Worm (Caenorhabditis elegans) whole organism, midembryonic: Measurements from ENCODE around the gene xtr-1.

Experiments
- cog-1 ChIP-seq: sonication (generic microtip); optimal IDR thresholded peaks from 2 replicates; lab custom pipeline; 2016; ENCODE audit warnings: missing genetic modification characterization, missing compliant biosample characterization
- flt-1 ChIP-seq: fragments of 200-800 bp; sonication (Bioruptor generic); IDR thresholded peaks from 2 replicates; pipeline ENCODE4 v1.3.6; 2022; ENCODE audit warnings: missing genetic modification characterization, missing compliant biosample characterization
- klf-2 ChIP-seq: fragments of 200-800 bp; sonication (Bioruptor generic); conservative IDR thresholded peaks from 2 replicates; pipeline ENCODE4 v1.3.6; 2022; ENCODE audit warnings: missing genetic modification reagents, missing genetic modification characterization, missing compliant biosample characterization
- ref-1 ChIP-seq: fragments of 200-800 bp; sonication (Bioruptor generic); conservative IDR thresholded peaks from 2 replicates; pipeline ENCODE4 v1.3.6; 2022; ENCODE audit warnings: missing genetic modification reagents, missing genetic modification characterization, missing compliant biosample characterization
- ztf-23 ChIP-seq: fragments of 200-800 bp; sonication (Bioruptor generic); IDR thresholded peaks from 2 replicates; pipeline ENCODE4 v1.3.6; 2022; ENCODE audit warnings: missing genetic modification reagents, missing genetic modification characterization, missing compliant biosample characterization
- ztf-29 ChIP-seq: fragments of 200-800 bp; sonication (Bioruptor generic); IDR thresholded peaks from 2 replicates; pipeline ENCODE4 v1.3.6; 2022; ENCODE audit warnings: missing genetic modification reagents, missing genetic modification characterization, missing compliant biosample characterization

ce11 chrX:11818711-11819110 is 33.9 kb upstream of the xtr-1 start:
- no peak for TF ChIP-seq flt-1 (GFP tag; lab: Robert Waterston, UW)
- no peak for TF ChIP-seq ref-1 (GFP tag; lab: Robert Waterston, UW)
- no peak for TF ChIP-seq cog-1 (tag; lab: Kevin White, UChicago)
- no peak for TF ChIP-seq ztf-23 (GFP tag; lab: Robert Waterston, UW)
- TF ChIP-seq klf-2 (GFP tag; lab: Robert Waterston, UW), result no peak
- TF ChIP-seq ztf-29, result no peak
